Worm (Caenorhabditis elegans) whole organism, L3 larva: ENCODE results near the gene gtap-2.

ENCODE experiments used
- ZK546.5 ChIP-seq: sonication (generic microtip); optimal IDR thresholded peaks from 2 replicates; lab custom pipeline; 2017; ENCODE audit warnings: missing biosample characterization, missing genetic modification characterization
- aly-2 ChIP-seq: fragments of 150-350 bp; optimal IDR thresholded peaks from 2 replicates; lab custom pipeline; 2014; ENCODE audit warnings: missing biosample characterization, missing genetic modification characterization
- ama-1 ChIP-seq: fragments of 150-350 bp; optimal IDR thresholded peaks from 2 replicates; lab custom pipeline; 2018
- ceh-16 ChIP-seq: sonication (generic microtip); optimal IDR thresholded peaks from 2 replicates; lab custom pipeline; 2017; ENCODE audit warnings: missing biosample characterization, missing genetic modification characterization
- ceh-82 ChIP-seq: fragments of 150-350 bp; optimal IDR thresholded peaks from 2 replicates; lab custom pipeline; 2014; ENCODE audit warnings: missing biosample characterization, missing genetic modification characterization
- ceh-9 ChIP-seq: sonication (generic microtip); optimal IDR thresholded peaks from 2 replicates; lab custom pipeline; 2018; ENCODE audit warnings: missing biosample characterization, missing genetic modification characterization
- daf-12 ChIP-seq: fragments of 150-350 bp; optimal IDR thresholded peaks from 2 replicates; lab custom pipeline; 2014; ENCODE audit warnings: missing biosample characterization, missing genetic modification reagents, missing genetic modification characterization
- egl-27 ChIP-seq: sonication (generic microtip); optimal IDR thresholded peaks from 4 replicates; lab custom pipeline; 2017; ENCODE audit warnings: missing biosample characterization, missing genetic modification reagents, missing genetic modification characterization
- egl-5 ChIP-seq: fragments of 150-350 bp; optimal IDR thresholded peaks from 2 replicates; lab custom pipeline; 2017; ENCODE audit warnings: missing biosample characterization, missing genetic modification reagents, missing genetic modification characterization, inconsistent platforms
- elt-1 ChIP-seq: fragments of 150-350 bp; optimal IDR thresholded peaks from 2 replicates; lab custom pipeline; 2014; ENCODE audit warnings: missing biosample characterization, missing genetic modification characterization
- elt-2 ChIP-seq: sonication (generic microtip); optimal IDR thresholded peaks from 2 replicates; lab custom pipeline; 2016; ENCODE audit warnings: missing genetic modification reagents, mild to moderate bottlenecking, missing genetic modification characterization, missing compliant biosample characterization
- elt-3 ChIP-seq, 3 experiments: fragments of 150-350 bp in 1 of 3; sonication (generic microtip) in 2 of 3; optimal IDR thresholded peaks; 2 replicates in 2 of 3; 4 replicates in 1 of 3; lab custom pipeline; 2014 to 2017; ENCODE audit warnings: missing biosample characterization in 3 of 3, missing genetic modification characterization in 3 of 3
- eor-1 ChIP-seq, 2 experiments: fragments of 150-350 bp; optimal IDR thresholded peaks; 2 replicates each; lab custom pipeline; 2014 to 2018; ENCODE audit warnings: missing biosample characterization in 2 of 2, missing genetic modification characterization in 2 of 2
- fkh-10 ChIP-seq: sonication (generic microtip); optimal IDR thresholded peaks from 2 replicates; lab custom pipeline; 2017; ENCODE audit warnings: missing biosample characterization, missing genetic modification reagents, missing genetic modification characterization
- fkh-2 ChIP-seq: fragments of 150-350 bp; optimal IDR thresholded peaks from 2 replicates; lab custom pipeline; 2014; ENCODE audit warnings: missing biosample characterization, missing genetic modification reagents, missing genetic modification characterization
- fos-1 ChIP-seq: fragments of 150-350 bp; optimal IDR thresholded peaks from 2 replicates; lab custom pipeline; 2014; ENCODE audit warnings: missing biosample characterization, missing genetic modification characterization
- hmg-11 ChIP-seq: sonication (generic microtip); optimal IDR thresholded peaks from 2 replicates; lab custom pipeline; 2016; ENCODE audit warnings: missing genetic modification characterization, missing compliant biosample characterization
- jun-1 ChIP-seq: fragments of 150-350 bp; optimal IDR thresholded peaks from 2 replicates; lab custom pipeline; 2014; ENCODE audit warnings: missing biosample characterization, missing genetic modification reagents, missing genetic modification characterization
- lin-15B ChIP-seq: fragments of 150-350 bp; optimal IDR thresholded peaks from 2 replicates; lab custom pipeline; 2014; ENCODE audit warnings: missing biosample characterization, missing genetic modification characterization
- lin-39 ChIP-seq: fragments of 150-350 bp; optimal IDR thresholded peaks from 2 replicates; lab custom pipeline; 2018; ENCODE audit warnings: missing biosample characterization, missing genetic modification reagents, missing genetic modification characterization
- lsy-12 ChIP-seq: sonication (generic microtip); optimal IDR thresholded peaks from 2 replicates; lab custom pipeline; 2016; ENCODE audit warnings: mild to moderate bottlenecking, missing genetic modification characterization, missing compliant biosample characterization
- mdl-1 ChIP-seq: fragments of 150-350 bp; optimal IDR thresholded peaks from 2 replicates; lab custom pipeline; 2014; ENCODE audit warnings: missing biosample characterization, missing genetic modification characterization
- mml-1 ChIP-seq: fragments of 150-350 bp; sonication (generic microtip); optimal IDR thresholded peaks from 3 replicates; lab custom pipeline; 2014; ENCODE audit warnings: missing biosample characterization, missing genetic modification characterization
- nfya-1 ChIP-seq: sonication (generic microtip); optimal IDR thresholded peaks from 2 replicates; lab custom pipeline; 2017; ENCODE audit warnings: missing genetic modification characterization, mild to moderate bottlenecking, missing compliant biosample characterization, antibody characterized with exemption, moderate library complexity; ENCODE audit not compliant: insufficient read depth
- nhr-11 ChIP-seq: fragments of 150-350 bp; optimal IDR thresholded peaks from 2 replicates; lab custom pipeline; 2014; ENCODE audit warnings: missing biosample characterization, missing genetic modification characterization
- nhr-23 ChIP-seq: fragments of 150-350 bp; optimal IDR thresholded peaks from 2 replicates; lab custom pipeline; 2014; ENCODE audit warnings: missing biosample characterization, missing genetic modification reagents, missing genetic modification characterization
- nhr-237 ChIP-seq: fragments of 150-350 bp; optimal IDR thresholded peaks from 2 replicates; lab custom pipeline; 2014; ENCODE audit warnings: missing biosample characterization, missing genetic modification characterization
- nhr-25 ChIP-seq: sonication (generic microtip); optimal IDR thresholded peaks from 2 replicates; lab custom pipeline; 2017; ENCODE audit warnings: missing biosample characterization, missing genetic modification characterization
- nhr-43 ChIP-seq: sonication (generic microtip); optimal IDR thresholded peaks from 2 replicates; lab custom pipeline; 2016; ENCODE audit warnings: mild to moderate bottlenecking, missing genetic modification characterization, missing compliant biosample characterization; ENCODE audit not compliant: poor library complexity, severe bottlenecking
- nhr-67 ChIP-seq: fragments of 150-350 bp; optimal IDR thresholded peaks from 2 replicates; lab custom pipeline; 2014; ENCODE audit warnings: missing biosample characterization, missing genetic modification characterization
- nhr-76 ChIP-seq: fragments of 150-350 bp; sonication (generic microtip); optimal IDR thresholded peaks from 5 replicates; lab custom pipeline; 2014; ENCODE audit warnings: missing biosample characterization, missing genetic modification characterization
- nhr-77 ChIP-seq: fragments of 150-350 bp; optimal IDR thresholded peaks from 2 replicates; lab custom pipeline; 2014; ENCODE audit warnings: missing biosample characterization, missing genetic modification characterization
- pha-4 ChIP-seq: fragments of 150-350 bp; optimal IDR thresholded peaks from 2 replicates; lab custom pipeline; 2014; ENCODE audit warnings: missing biosample characterization, missing genetic modification reagents, missing genetic modification characterization
- pqm-1 ChIP-seq: fragments of 150-350 bp; optimal IDR thresholded peaks from 2 replicates; lab custom pipeline; 2017; ENCODE audit warnings: missing biosample characterization, missing genetic modification characterization, inconsistent platforms
- sea-2 ChIP-seq: fragments of 150-350 bp; sonication (generic microtip); optimal IDR thresholded peaks from 4 replicates; lab custom pipeline; 2014; ENCODE audit warnings: missing biosample characterization, missing genetic modification reagents, missing genetic modification characterization
- skn-1 ChIP-seq: fragments of 150-350 bp; optimal IDR thresholded peaks from 2 replicates; lab custom pipeline; 2014; ENCODE audit warnings: missing biosample characterization, missing genetic modification characterization
- snpc-4 ChIP-seq: fragments of 150-350 bp; optimal IDR thresholded peaks from 2 replicates; lab custom pipeline; 2014; ENCODE audit warnings: missing biosample characterization, missing genetic modification characterization
- unc-62 ChIP-seq: fragments of 150-350 bp; sonication (generic microtip); optimal IDR thresholded peaks from 4 replicates; lab custom pipeline; 2014; ENCODE audit warnings: missing biosample characterization, missing genetic modification reagents, missing genetic modification characterization
- ztf-11 ChIP-seq: fragments of 150-350 bp; optimal IDR thresholded peaks from 2 replicates; lab custom pipeline; 2014; ENCODE audit warnings: missing biosample characterization, missing genetic modification characterization
- ztf-4 ChIP-seq: fragments of 150-350 bp; optimal IDR thresholded peaks from 2 replicates; lab custom pipeline; 2014; ENCODE audit warnings: missing biosample characterization, missing genetic modification characterization

gtap-2 gene

DNA sequence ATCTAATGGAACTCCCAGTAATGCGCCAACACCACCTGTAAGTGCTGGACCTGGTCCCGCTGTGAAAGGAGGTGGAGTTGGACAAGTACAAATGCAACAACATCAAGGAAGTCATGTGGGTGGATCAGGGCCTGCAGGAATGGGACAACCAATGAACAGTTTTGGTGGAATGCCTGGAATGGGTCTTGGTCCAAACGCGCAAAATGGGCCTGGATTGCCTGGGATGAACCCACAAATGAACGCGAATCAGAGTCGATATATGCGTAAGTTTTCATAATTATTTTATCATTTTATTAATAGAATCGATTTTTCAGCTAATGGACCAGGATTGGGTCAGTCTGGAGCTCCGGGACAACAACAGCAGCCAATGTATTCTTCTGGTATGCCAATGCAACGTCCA lies 36.0 kb upstream of the gtap-2 start:
- no peak for TF ChIP-seq elt-3 (tag; optimal IDR thresholded peaks at IDR 0.05; lab: Kevin White, UChicago)
- no peak for TF ChIP-seq hmg-11 (tag; lab: Kevin White, UChicago)
- no peak for TF ChIP-seq jun-1 (tag; lab: Kevin White, UChicago)
- TF ChIP-seq pha-4: no peak
- TF ChIP-seq nhr-11: no peak
- TF ChIP-seq aly-2: no peak
- TF ChIP-seq mdl-1 (tag; lab: Kevin White, UChicago): no peak
- TF ChIP-seq nhr-23: no peak

DNA sequence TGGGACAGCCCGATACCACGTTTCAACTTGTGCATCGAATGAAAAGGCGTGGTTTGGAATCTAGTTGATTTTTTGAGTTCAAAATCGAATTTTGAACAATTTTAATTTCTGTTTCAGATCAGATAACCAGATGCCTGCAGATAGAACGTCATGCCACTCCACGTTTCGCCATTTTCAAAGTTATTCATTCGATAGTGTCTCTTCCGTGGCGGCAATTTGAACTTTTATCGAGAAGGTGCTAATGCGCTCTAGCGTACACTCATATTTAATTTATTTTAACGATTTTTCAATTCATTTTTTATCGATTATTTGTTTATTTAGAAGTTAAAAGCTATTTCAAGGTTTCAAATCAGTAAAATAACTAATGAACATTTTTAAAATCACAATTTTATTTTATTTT lies 32.4 kb upstream of the gtap-2 start:
- TF ChIP-seq egl-27: no peak
- TF ChIP-seq lin-15B (tag; lab: Kevin White, UChicago): peak; percentile 18

DNA sequence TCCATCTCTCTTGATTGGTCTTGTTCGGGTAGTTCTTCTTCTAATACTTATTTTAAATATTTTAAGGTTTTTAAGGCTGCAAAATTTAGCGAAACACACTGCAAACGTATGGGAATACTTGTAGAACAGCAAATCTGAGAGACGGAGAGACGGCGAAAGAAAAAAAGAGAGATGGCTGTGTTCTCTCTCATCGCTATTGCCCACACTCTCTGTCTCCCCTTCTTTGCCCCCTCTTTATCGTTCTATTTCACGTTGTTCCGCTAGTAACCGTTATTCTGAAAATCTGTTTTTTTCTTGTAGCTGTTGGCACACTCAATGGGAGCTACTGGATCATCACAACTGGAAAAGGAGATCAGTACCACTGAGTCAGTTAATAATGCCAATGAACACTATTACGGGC lies 32.0 kb upstream of the gtap-2 start, which contains the start of gene usp-46:
usp-46 (plus strand) TSS at position 301 of the 400 bp plus-strand sequence.
- TF ChIP-seq unc-62 (GFP tag; lab: Kevin White, UChicago) (no peak), nfya-1 (tag; lab: Kevin White, UChicago) (peak; percentile 29), nhr-25 (tag; lab: Kevin White, UChicago) (no peak), elt-2 (peak; percentile 20), hmg-11 (tag; lab: Kevin White, UChicago) (peak; percentile 43), nhr-43 (no peak), lin-39 (tag; lab: Kevin White, UChicago) (peak; percentile 10), fkh-10 (GFP tag; lab: Kevin White, UChicago) (no peak), nhr-67 (tag; lab: Kevin White, UChicago) (no peak), nhr-76 (tag; lab: Kevin White, UChicago) (no peak)

DNA sequence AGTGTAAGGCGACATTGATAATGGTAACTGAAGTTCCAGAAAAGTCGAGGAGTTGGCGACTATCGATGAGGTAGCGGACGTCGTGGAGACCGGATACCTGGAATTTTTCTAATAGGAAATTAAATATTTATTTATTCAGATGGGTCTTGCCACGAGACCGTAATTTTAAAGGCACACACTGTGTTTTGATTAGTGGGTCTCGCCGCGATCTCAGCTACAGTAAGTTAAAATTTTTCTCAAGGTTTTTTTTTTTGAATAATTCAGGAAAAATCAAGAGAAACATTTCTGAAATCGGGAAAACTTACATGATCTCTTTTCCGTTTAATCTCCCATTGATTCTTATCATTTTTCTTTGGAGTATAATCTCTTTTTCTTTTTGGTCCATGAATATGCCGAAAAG lies 29.3 kb upstream of the gtap-2 start:
- TF ChIP-seq egl-27 (no peak), elt-3 (tag; optimal IDR thresholded peaks at IDR 0.05; lab: Kevin White, UChicago) (no peak)

DNA sequence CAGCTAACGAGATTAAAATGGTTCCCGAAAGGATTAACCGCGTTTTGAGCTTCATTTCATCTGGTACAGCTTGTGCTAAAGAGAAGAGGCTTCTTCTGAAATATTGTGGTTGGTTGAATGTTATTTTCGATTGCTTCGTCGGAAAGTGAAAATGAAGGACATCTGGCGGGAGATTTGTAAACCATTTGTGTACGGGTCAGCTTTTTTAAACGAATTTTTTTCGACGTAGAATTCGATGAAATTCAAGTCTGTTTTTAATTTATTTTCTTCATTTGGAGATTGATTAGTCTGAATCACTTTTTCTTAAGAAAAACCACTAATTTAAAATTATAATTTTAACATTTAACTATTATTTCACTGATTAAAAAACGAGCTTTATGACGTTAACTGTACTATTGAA lies 28.1 kb upstream of the gtap-2 start, which contains the start of gene sqv-3:
sqv-3 (minus strand) TSS at position 101 of the 400 bp plus-strand sequence.
- TF ChIP-seq egl-27 (no peak), jun-1 (tag; lab: Kevin White, UChicago) (no peak), nhr-11 (no peak), elt-2 (no peak), mml-1 (tag; lab: Kevin White, UChicago) (no peak), lin-39 (tag; lab: Kevin White, UChicago) (no peak), hmg-11 (tag; lab: Kevin White, UChicago) (no peak), lin-15B (tag; lab: Kevin White, UChicago) (no peak), sea-2 (GFP tag; lab: Kevin White, UChicago) (no peak), ztf-4 (tag; lab: Kevin White, UChicago) (no peak), ama-1 (lab: Kevin White, UChicago) (no peak), pqm-1 (tag; lab: Kevin White, UChicago) (no peak), nhr-77 (tag; lab: Kevin White, UChicago) (no peak), ZK546.5 (tag; lab: Kevin White, UChicago) (no peak), mdl-1 (tag; lab: Kevin White, UChicago) (no peak)

DNA sequence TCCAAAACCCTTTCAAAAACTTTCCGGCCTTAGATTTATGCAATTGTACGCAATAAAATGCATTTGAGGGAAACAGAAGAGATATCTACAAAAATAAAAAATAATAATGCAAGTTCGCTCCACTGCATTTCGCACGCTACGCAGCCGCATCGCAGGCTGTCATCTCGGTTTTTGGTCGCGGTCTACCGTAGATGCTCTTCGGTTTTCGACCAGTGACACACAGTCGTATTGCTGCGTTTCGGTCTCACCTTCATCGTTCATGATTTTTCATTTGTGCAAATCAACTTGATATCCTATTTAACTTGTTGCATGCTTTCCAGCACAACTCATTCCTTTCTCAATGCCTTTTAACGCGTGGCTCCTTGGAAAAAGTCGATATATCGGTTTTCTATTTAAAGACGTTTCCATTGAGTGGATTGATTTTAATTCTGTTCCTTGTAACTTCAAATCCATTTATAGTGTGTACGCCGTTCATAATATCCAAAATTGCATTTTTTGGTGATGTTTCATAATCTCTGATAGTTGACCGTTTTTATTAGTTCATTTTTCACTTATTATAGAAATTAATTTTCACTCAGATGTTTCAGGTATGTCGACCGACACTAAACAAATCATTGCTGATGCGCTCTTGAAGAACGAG lies 27.6 kb upstream of the gtap-2 start, which contains the start of gene vha-1:
vha-1 (plus strand) TSS at position 590 of the 640 bp plus-strand sequence.
- TF ChIP-seq fkh-10 (GFP tag; lab: Kevin White, UChicago): peak; percentile 16
- TF ChIP-seq ZK546.5 (tag; lab: Kevin White, UChicago): peak; percentile 3
- TF ChIP-seq ceh-16 (tag; lab: Kevin White, UChicago): no peak
- TF ChIP-seq snpc-4 (tag; lab: Kevin White, UChicago): peak; percentile 70
- TF ChIP-seq nhr-76 (tag; lab: Kevin White, UChicago): no peak
- TF ChIP-seq egl-27: no peak
- no peak for TF ChIP-seq ztf-11 (tag; lab: Kevin White, UChicago)
- TF ChIP-seq elt-1 (tag; lab: Kevin White, UChicago): no peak
- TF ChIP-seq fkh-2: no peak
- no peak for TF ChIP-seq ceh-9 (tag; lab: Kevin White, UChicago)
- TF ChIP-seq daf-12: no peak
- peak; percentile 80 for TF ChIP-seq lsy-12 (tag; lab: Kevin White, UChicago)
- peak; percentile 40 for TF ChIP-seq nhr-77 (tag; lab: Kevin White, UChicago)
- TF ChIP-seq fos-1: peak; percentile 80
- TF ChIP-seq mdl-1 (tag; lab: Kevin White, UChicago): no peak
- peak; percentile 65 for TF ChIP-seq nhr-25 (tag; lab: Kevin White, UChicago)
- no peak for TF ChIP-seq nhr-11
- no peak for TF ChIP-seq sea-2 (GFP tag; lab: Kevin White, UChicago)
- TF ChIP-seq skn-1 (tag; lab: Kevin White, UChicago): peak; percentile 75
- peak; percentile 80 for TF ChIP-seq lin-39 (tag; lab: Kevin White, UChicago)
- TF ChIP-seq egl-5 (tag; lab: Kevin White, UChicago): peak; percentile 46
- peak; percentile 58 for TF ChIP-seq nhr-43
- TF ChIP-seq eor-1 (tag; optimal IDR thresholded peaks at IDR 0.05; lab: Kevin White, UChicago): no peak
- peak; percentile 73 for TF ChIP-seq nhr-23
- no peak for TF ChIP-seq nhr-67 (tag; lab: Kevin White, UChicago)
- no peak for TF ChIP-seq nhr-237 (tag; lab: Kevin White, UChicago)
- no peak for TF ChIP-seq aly-2
- TF ChIP-seq ceh-82 (tag; lab: Kevin White, UChicago): no peak
